Fruit fly (Drosophila melanogaster): Measurements from ENCODE around the gene ND-B22.
A peak's percentile ranks its signal among the peaks of the same experiment; 100 is the strongest.

ND-B22 gene

dm6 chr2L:13366109-13366747 lies 4.7 kb downstream of the ND-B22 start, which contains the start of the genes Nnp-1 and Grx3 (continued):
- TF ChIP-seq CG7357 (GFP tag; IDR thresholded peaks at IDR 0.05) (peak; percentile 65), CG15601 (tag; optimal IDR thresholded peaks at IDR 0.05) (no peak), CG4424 (GFP tag; optimal IDR thresholded peaks at IDR 0.05) (peak; percentile 59), prd (optimal IDR thresholded peaks at IDR 0.05) (no peak), prd (GFP tag; IDR thresholded peaks at IDR 0.05) (peak; percentile 58; the same call in 1 of the 3 replicates), sens-2 (GFP tag; IDR thresholded peaks at IDR 0.05) (no peak), dmrt11E (tag; optimal IDR thresholded peaks at IDR 0.05) (peak; percentile 61), dmrt99B (tag; optimal IDR thresholded peaks at IDR 0.05) (no peak), ci (GFP tag; IDR thresholded peaks at IDR 0.05) (0 out of 3 replicates have a peak, but pooled peaks have one; percentile 12), sug (tag; optimal IDR thresholded peaks at IDR 0.05) (peak; percentile 82), grau (tag; optimal IDR thresholded peaks at IDR 0.05) (peak; percentile 75), CG18011 (GFP tag; optimal IDR thresholded peaks at IDR 0.05) (peak; percentile 5), tio (GFP tag; optimal IDR thresholded peaks at IDR 0.05) (no peak), CG13775 (GFP tag; optimal IDR thresholded peaks at IDR 0.05) (peak; percentile 44), Dek (tag; optimal IDR thresholded peaks at IDR 0.05) (peak; percentile 55), ind (GFP tag; optimal IDR thresholded peaks at IDR 0.05) (peak; percentile 68), nmo (GFP tag; optimal IDR thresholded peaks at IDR 0.05) (peak; percentile 82), her (GFP tag; optimal IDR thresholded peaks at IDR 0.05) (peak; percentile 33), az2 (GFP tag; optimal IDR thresholded peaks at IDR 0.05) (peak; percentile 21), Dp (GFP tag; optimal IDR thresholded peaks at IDR 0.05) (peak; percentile 1), Nf-YA (GFP tag; IDR thresholded peaks at IDR 0.05) (no peak), CG10543 (GFP tag; optimal IDR thresholded peaks at IDR 0.05) (peak; percentile 82), CG10979 (tag; optimal IDR thresholded peaks at IDR 0.05) (peak; percentile 43), CG7928 (GFP tag; optimal IDR thresholded peaks at IDR 0.05) (peak; percentile 44), seq (GFP tag; IDR thresholded peaks at IDR 0.05) (no peak), tap (tag; optimal IDR thresholded peaks at IDR 0.05) (no peak), CoRest (tag; optimal IDR thresholded peaks at IDR 0.05) (peak; percentile 79), ATbp (GFP tag; optimal IDR thresholded peaks at IDR 0.05) (no peak), CG9609 (GFP tag; optimal IDR thresholded peaks at IDR 0.05) (no peak), CG30403 (GFP tag; optimal IDR thresholded peaks at IDR 0.05) (peak; percentile 57), Ptx1 (GFP tag; IDR thresholded peaks at IDR 0.05) (peak; percentile 59), gfzf (GFP tag; optimal IDR thresholded peaks at IDR 0.05) (peak; percentile 52), CG32772 (GFP tag; IDR thresholded peaks at IDR 0.05) (peak; percentile 39), phol (tag; optimal IDR thresholded peaks at IDR 0.05) (peak; percentile 85), zen (tag; optimal IDR thresholded peaks at IDR 0.05) (peak; percentile 28), CG12942 (GFP tag; optimal IDR thresholded peaks at IDR 0.05) (peak; percentile 27), CG33557 (GFP tag; optimal IDR thresholded peaks at IDR 0.05) (no peak), CG3847 (GFP tag; IDR thresholded peaks at IDR 0.05) (peak; percentile 76), CG4360 (GFP tag; IDR thresholded peaks at IDR 0.05) (peak; percentile 46; the same call in 1 of the 2 replicates), twi (tag; optimal IDR thresholded peaks at IDR 0.05) (peak; percentile 59), ewg (GFP tag; optimal IDR thresholded peaks at IDR 0.05) (peak; percentile 24), tin (GFP tag; optimal IDR thresholded peaks at IDR 0.05) (peak; percentile 54), pzg (GFP tag; optimal IDR thresholded peaks at IDR 0.05) (peak; percentile 49), CG14710 (tag; optimal IDR thresholded peaks at IDR 0.05) (peak; percentile 82), Xbp1 (GFP tag; optimal IDR thresholded peaks at IDR 0.05) (peak; percentile 53), Adf1 (GFP tag; IDR thresholded peaks at IDR 0.05) (peak; percentile 44), B-H2 (GFP tag; optimal IDR thresholded peaks at IDR 0.05) (peak; percentile 73), CG9817 (tag; optimal IDR thresholded peaks at IDR 0.05) (peak; percentile 73), ttk (GFP tag; IDR thresholded peaks at IDR 0.05) (peak; percentile 34; the same call in 1 of the 2 replicates), row (GFP tag; IDR thresholded peaks at IDR 0.05) (peak; percentile 92)

Data from whole organism, embryonic.